Worm (Caenorhabditis elegans) whole organism, L3 larva: ENCODE results near the gene nfi-1.
A peak's percentile ranks its signal among the peaks of the same experiment; 100 is the strongest.

Source experiments
- R02D3.7 ChIP-seq: fragments of 150-350 bp; optimal IDR thresholded peaks from 2 replicates; lab custom pipeline; 2014; ENCODE audit warnings: missing biosample characterization, missing genetic modification characterization
- ZK546.5 ChIP-seq: sonication (generic microtip); optimal IDR thresholded peaks from 2 replicates; lab custom pipeline; 2017; ENCODE audit warnings: missing biosample characterization, missing genetic modification characterization
- aly-2 ChIP-seq: fragments of 150-350 bp; optimal IDR thresholded peaks from 2 replicates; lab custom pipeline; 2014; ENCODE audit warnings: missing biosample characterization, missing genetic modification characterization
- ama-1 ChIP-seq: fragments of 150-350 bp; optimal IDR thresholded peaks from 2 replicates; lab custom pipeline; 2018
- ceh-16 ChIP-seq: sonication (generic microtip); optimal IDR thresholded peaks from 2 replicates; lab custom pipeline; 2017; ENCODE audit warnings: missing biosample characterization, missing genetic modification characterization
- ceh-28 ChIP-seq: fragments of 150-350 bp; optimal IDR thresholded peaks from 2 replicates; lab custom pipeline; 2014; ENCODE audit warnings: missing biosample characterization, missing genetic modification reagents, missing genetic modification characterization
- ceh-82 ChIP-seq: fragments of 150-350 bp; optimal IDR thresholded peaks from 2 replicates; lab custom pipeline; 2014; ENCODE audit warnings: missing biosample characterization, missing genetic modification characterization
- ceh-9 ChIP-seq: sonication (generic microtip); optimal IDR thresholded peaks from 2 replicates; lab custom pipeline; 2018; ENCODE audit warnings: missing biosample characterization, missing genetic modification characterization
- daf-12 ChIP-seq: fragments of 150-350 bp; optimal IDR thresholded peaks from 2 replicates; lab custom pipeline; 2014; ENCODE audit warnings: missing biosample characterization, missing genetic modification reagents, missing genetic modification characterization
- egl-27 ChIP-seq: sonication (generic microtip); optimal IDR thresholded peaks from 4 replicates; lab custom pipeline; 2017; ENCODE audit warnings: missing biosample characterization, missing genetic modification reagents, missing genetic modification characterization
- egl-5 ChIP-seq: fragments of 150-350 bp; optimal IDR thresholded peaks from 2 replicates; lab custom pipeline; 2017; ENCODE audit warnings: missing biosample characterization, missing genetic modification reagents, missing genetic modification characterization, inconsistent platforms
- elt-1 ChIP-seq: fragments of 150-350 bp; optimal IDR thresholded peaks from 2 replicates; lab custom pipeline; 2014; ENCODE audit warnings: missing biosample characterization, missing genetic modification characterization
- elt-2 ChIP-seq: sonication (generic microtip); optimal IDR thresholded peaks from 2 replicates; lab custom pipeline; 2016; ENCODE audit warnings: missing genetic modification reagents, mild to moderate bottlenecking, missing genetic modification characterization, missing compliant biosample characterization
- elt-3 ChIP-seq, 3 experiments: fragments of 150-350 bp in 1 of 3; sonication (generic microtip) in 2 of 3; optimal IDR thresholded peaks; 2 replicates in 2 of 3; 4 replicates in 1 of 3; lab custom pipeline; 2014 to 2017; ENCODE audit warnings: missing biosample characterization in 3 of 3, missing genetic modification characterization in 3 of 3
- eor-1 ChIP-seq, 2 experiments: fragments of 150-350 bp; optimal IDR thresholded peaks; 2 replicates each; lab custom pipeline; 2014 to 2018; ENCODE audit warnings: missing biosample characterization in 2 of 2, missing genetic modification characterization in 2 of 2
- fkh-10 ChIP-seq: sonication (generic microtip); optimal IDR thresholded peaks from 2 replicates; lab custom pipeline; 2017; ENCODE audit warnings: missing biosample characterization, missing genetic modification reagents, missing genetic modification characterization
- fkh-2 ChIP-seq: fragments of 150-350 bp; optimal IDR thresholded peaks from 2 replicates; lab custom pipeline; 2014; ENCODE audit warnings: missing biosample characterization, missing genetic modification reagents, missing genetic modification characterization
- fos-1 ChIP-seq: fragments of 150-350 bp; optimal IDR thresholded peaks from 2 replicates; lab custom pipeline; 2014; ENCODE audit warnings: missing biosample characterization, missing genetic modification characterization
- hmg-11 ChIP-seq: sonication (generic microtip); optimal IDR thresholded peaks from 2 replicates; lab custom pipeline; 2016; ENCODE audit warnings: missing genetic modification characterization, missing compliant biosample characterization
- lin-15B ChIP-seq: fragments of 150-350 bp; optimal IDR thresholded peaks from 2 replicates; lab custom pipeline; 2014; ENCODE audit warnings: missing biosample characterization, missing genetic modification characterization
- lin-39 ChIP-seq: fragments of 150-350 bp; optimal IDR thresholded peaks from 2 replicates; lab custom pipeline; 2018; ENCODE audit warnings: missing biosample characterization, missing genetic modification reagents, missing genetic modification characterization
- lsy-12 ChIP-seq: sonication (generic microtip); optimal IDR thresholded peaks from 2 replicates; lab custom pipeline; 2016; ENCODE audit warnings: mild to moderate bottlenecking, missing genetic modification characterization, missing compliant biosample characterization
- mdl-1 ChIP-seq: fragments of 150-350 bp; optimal IDR thresholded peaks from 2 replicates; lab custom pipeline; 2014; ENCODE audit warnings: missing biosample characterization, missing genetic modification characterization
- mml-1 ChIP-seq: fragments of 150-350 bp; sonication (generic microtip); optimal IDR thresholded peaks from 3 replicates; lab custom pipeline; 2014; ENCODE audit warnings: missing biosample characterization, missing genetic modification characterization
- nfya-1 ChIP-seq: sonication (generic microtip); optimal IDR thresholded peaks from 2 replicates; lab custom pipeline; 2017; ENCODE audit warnings: missing genetic modification characterization, mild to moderate bottlenecking, missing compliant biosample characterization, antibody characterized with exemption, moderate library complexity; ENCODE audit not compliant: insufficient read depth
- nhr-11 ChIP-seq: fragments of 150-350 bp; optimal IDR thresholded peaks from 2 replicates; lab custom pipeline; 2014; ENCODE audit warnings: missing biosample characterization, missing genetic modification characterization
- nhr-23 ChIP-seq: fragments of 150-350 bp; optimal IDR thresholded peaks from 2 replicates; lab custom pipeline; 2014; ENCODE audit warnings: missing biosample characterization, missing genetic modification reagents, missing genetic modification characterization
- nhr-237 ChIP-seq: fragments of 150-350 bp; optimal IDR thresholded peaks from 2 replicates; lab custom pipeline; 2014; ENCODE audit warnings: missing biosample characterization, missing genetic modification characterization
- nhr-25 ChIP-seq: sonication (generic microtip); optimal IDR thresholded peaks from 2 replicates; lab custom pipeline; 2017; ENCODE audit warnings: missing biosample characterization, missing genetic modification characterization
- nhr-28 ChIP-seq: fragments of 150-350 bp; optimal IDR thresholded peaks from 2 replicates; lab custom pipeline; 2014; ENCODE audit warnings: missing biosample characterization, missing genetic modification characterization
- nhr-43 ChIP-seq: sonication (generic microtip); optimal IDR thresholded peaks from 2 replicates; lab custom pipeline; 2016; ENCODE audit warnings: mild to moderate bottlenecking, missing genetic modification characterization, missing compliant biosample characterization; ENCODE audit not compliant: poor library complexity, severe bottlenecking
- nhr-67 ChIP-seq: fragments of 150-350 bp; optimal IDR thresholded peaks from 2 replicates; lab custom pipeline; 2014; ENCODE audit warnings: missing biosample characterization, missing genetic modification characterization
- nhr-76 ChIP-seq: fragments of 150-350 bp; sonication (generic microtip); optimal IDR thresholded peaks from 5 replicates; lab custom pipeline; 2014; ENCODE audit warnings: missing biosample characterization, missing genetic modification characterization
- pha-4 ChIP-seq: fragments of 150-350 bp; optimal IDR thresholded peaks from 2 replicates; lab custom pipeline; 2014; ENCODE audit warnings: missing biosample characterization, missing genetic modification reagents, missing genetic modification characterization
- pqm-1 ChIP-seq: fragments of 150-350 bp; optimal IDR thresholded peaks from 2 replicates; lab custom pipeline; 2017; ENCODE audit warnings: missing biosample characterization, missing genetic modification characterization, inconsistent platforms
- sea-2 ChIP-seq: fragments of 150-350 bp; sonication (generic microtip); optimal IDR thresholded peaks from 4 replicates; lab custom pipeline; 2014; ENCODE audit warnings: missing biosample characterization, missing genetic modification reagents, missing genetic modification characterization
- skn-1 ChIP-seq: fragments of 150-350 bp; optimal IDR thresholded peaks from 2 replicates; lab custom pipeline; 2014; ENCODE audit warnings: missing biosample characterization, missing genetic modification characterization
- snpc-4 ChIP-seq: fragments of 150-350 bp; optimal IDR thresholded peaks from 2 replicates; lab custom pipeline; 2014; ENCODE audit warnings: missing biosample characterization, missing genetic modification characterization
- tbx-2 ChIP-seq: sonication (generic microtip); optimal IDR thresholded peaks from 2 replicates; lab custom pipeline; 2016; ENCODE audit warnings: mild to moderate bottlenecking, missing genetic modification characterization, missing compliant biosample characterization
- unc-39 ChIP-seq: sonication (generic microtip); optimal IDR thresholded peaks from 4 replicates; lab custom pipeline; 2017; ENCODE audit warnings: missing biosample characterization, missing genetic modification characterization
- unc-62 ChIP-seq: fragments of 150-350 bp; sonication (generic microtip); optimal IDR thresholded peaks from 4 replicates; lab custom pipeline; 2014; ENCODE audit warnings: missing biosample characterization, missing genetic modification reagents, missing genetic modification characterization
- zag-1 ChIP-seq: fragments of 150-350 bp; optimal IDR thresholded peaks from 2 replicates; lab custom pipeline; 2014; ENCODE audit warnings: missing biosample characterization, missing genetic modification characterization
- ztf-11 ChIP-seq: fragments of 150-350 bp; optimal IDR thresholded peaks from 2 replicates; lab custom pipeline; 2014; ENCODE audit warnings: missing biosample characterization, missing genetic modification characterization
- ztf-4 ChIP-seq: fragments of 150-350 bp; optimal IDR thresholded peaks from 2 replicates; lab custom pipeline; 2014; ENCODE audit warnings: missing biosample characterization, missing genetic modification characterization

Gene nfi-1

DNA sequence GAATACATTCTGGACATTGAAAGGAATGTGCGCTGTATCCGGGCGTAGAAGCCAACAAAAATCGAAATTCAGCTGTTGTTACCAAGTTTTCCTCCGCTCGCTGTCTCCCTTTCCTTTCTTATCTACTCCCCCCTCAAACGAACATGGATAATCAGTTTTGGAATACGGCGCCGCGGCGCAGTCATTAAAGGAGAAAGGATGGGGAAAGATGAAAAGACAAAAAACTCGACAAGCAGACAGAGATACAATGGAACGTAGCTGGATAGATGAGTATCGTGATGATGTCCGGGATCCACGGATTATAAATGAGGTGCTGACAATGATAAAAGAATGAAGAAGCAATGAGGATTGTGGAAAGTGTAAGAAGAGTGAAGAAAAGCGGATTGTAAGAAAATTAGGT, 7.4 kb downstream of the nfi-1 start:
- TF ChIP-seq zag-1 (tag; lab: Kevin White, UChicago) (no peak), fkh-10 (no peak), unc-62 (GFP tag; lab: Kevin White, UChicago) (no peak), ceh-28 (tag; lab: Kevin White, UChicago) (peak; percentile 6), nhr-237 (tag; lab: Kevin White, UChicago) (no peak), nhr-23 (peak; percentile 69), ztf-11 (tag; lab: Kevin White, UChicago) (no peak), pqm-1 (no peak), eor-1 (tag; optimal IDR thresholded peaks at IDR 0.05; lab: Kevin White, UChicago) (no peak), ceh-82 (tag; lab: Kevin White, UChicago) (no peak), mdl-1 (tag; lab: Kevin White, UChicago) (no peak), ztf-4 (tag; lab: Kevin White, UChicago) (no peak), nfya-1 (tag; lab: Kevin White, UChicago) (peak; percentile 24), fos-1 (tag; lab: Kevin White, UChicago) (no peak), nhr-43 (peak; percentile 33), elt-2 (tag; lab: Kevin White, UChicago) (no peak), nhr-67 (tag; lab: Kevin White, UChicago) (no peak), fkh-2 (no peak), mml-1 (tag; lab: Kevin White, UChicago) (no peak), elt-3 (tag; optimal IDR thresholded peaks at IDR 0.05; lab: Kevin White, UChicago) (peak; percentile 29 to 77 (median 72)), lin-15B (tag; lab: Kevin White, UChicago) (no peak), ceh-9 (tag; lab: Kevin White, UChicago) (no peak), nhr-28 (tag; lab: Kevin White, UChicago) (no peak), ceh-16 (tag; lab: Kevin White, UChicago) (no peak), tbx-2 (tag; lab: Kevin White, UChicago) (no peak), nhr-25 (tag; lab: Kevin White, UChicago) (peak; percentile 9), sea-2 (GFP tag; lab: Kevin White, UChicago) (no peak), nhr-76 (no peak), ama-1 (lab: Kevin White, UChicago) (peak; percentile 89), snpc-4 (tag; lab: Kevin White, UChicago) (no peak), ZK546.5 (tag; lab: Kevin White, UChicago) (no peak), R02D3.7 (tag; lab: Kevin White, UChicago) (peak; percentile 36), lin-39 (no peak), pha-4 (tag; lab: Kevin White, UChicago) (no peak), elt-1 (tag; lab: Kevin White, UChicago) (no peak), aly-2 (tag; lab: Kevin White, UChicago) (no peak), egl-27 (no peak), egl-5 (tag; lab: Kevin White, UChicago) (no peak), lsy-12 (no peak)

DNA sequence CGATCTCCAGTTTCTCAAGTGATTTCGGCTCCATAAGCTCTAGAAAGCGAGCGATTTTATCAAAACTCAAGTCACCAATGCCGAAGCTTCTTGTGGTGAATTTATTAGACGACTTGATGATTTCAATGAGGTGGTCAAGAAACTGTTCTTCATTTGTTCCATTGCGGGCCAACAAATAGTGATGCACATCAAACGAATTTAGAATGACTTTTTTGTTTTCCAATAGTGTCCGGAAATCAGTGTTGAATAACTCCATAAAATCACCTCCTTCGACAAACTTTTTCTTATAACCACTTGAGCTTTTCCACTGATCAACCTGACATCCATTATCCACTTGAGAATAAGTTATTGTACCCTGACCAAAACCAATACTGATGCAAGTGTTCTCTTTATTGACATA, 9.3 kb downstream of the nfi-1 start:
- TF ChIP-seq fkh-10 (no peak), ceh-82 (tag; lab: Kevin White, UChicago) (no peak), skn-1 (tag; lab: Kevin White, UChicago) (no peak), nhr-76 (no peak), snpc-4 (tag; lab: Kevin White, UChicago) (no peak), ZK546.5 (tag; lab: Kevin White, UChicago) (no peak), nfya-1 (tag; lab: Kevin White, UChicago) (no peak), zag-1 (tag; lab: Kevin White, UChicago) (no peak), egl-5 (tag; lab: Kevin White, UChicago) (no peak), nhr-23 (no peak), R02D3.7 (tag; lab: Kevin White, UChicago) (no peak), pqm-1 (no peak)

- TF ChIP-seq nhr-11 (no peak), fkh-10 (no peak), nhr-25 (tag; lab: Kevin White, UChicago) (no peak), hmg-11 (no peak), eor-1 (tag; optimal IDR thresholded peaks at IDR 0.05; lab: Kevin White, UChicago) (no peak), pqm-1 (no peak), mml-1 (tag; lab: Kevin White, UChicago) (no peak), unc-39 (no peak), sea-2 (GFP tag; lab: Kevin White, UChicago) (no peak), daf-12 (no peak), zag-1 (tag; lab: Kevin White, UChicago) (no peak)
Measured at ce11 chrII:7548044-7548443, 10.1 kb downstream of the nfi-1 start, which contains the start of gene fbxa-224. Gene fbxa-224 (minus strand): TSS chrII:7548144.
